Fruit fly (Drosophila melanogaster): ENCODE measurements around the gene CG42371.

The CG42371 gene

dm6 chr2L:2201107-2201561 lies 15.9 kb downstream of the CG42371 start (continued):
- TF ChIP-seq CG4707 (GFP tag; optimal IDR thresholded peaks at IDR 0.05) (peak; percentile 78), gem (tag; optimal IDR thresholded peaks at IDR 0.05) (peak; percentile 91), CG9932 (GFP tag; IDR thresholded peaks at IDR 0.05) (no peak), dmrt99B (tag; optimal IDR thresholded peaks at IDR 0.05) (peak; percentile 82), CG11696 (GFP tag; IDR thresholded peaks at IDR 0.05) (0 out of 2 replicates have a peak, but pooled peaks have one; percentile 21), odd (GFP tag; optimal IDR thresholded peaks at IDR 0.05) (peak; percentile 75), Ssrp (tag; optimal IDR thresholded peaks at IDR 0.05) (peak; percentile 88), da (GFP tag; optimal IDR thresholded peaks at IDR 0.05) (no peak), CG30403 (GFP tag; optimal IDR thresholded peaks at IDR 0.05) (peak; percentile 87), CG16813 (GFP tag; IDR thresholded peaks at IDR 0.05; ENCODE audit: partially characterized antibody) (no peak), lov (optimal IDR thresholded peaks at IDR 0.05) (no peak), lov (GFP tag; IDR thresholded peaks at IDR 0.05) (peak; percentile 72; the same call in 1 of the 3 replicates), bsh (GFP tag; optimal IDR thresholded peaks at IDR 0.05) (peak; percentile 88 to 95), CG7928 (GFP tag; optimal IDR thresholded peaks at IDR 0.05) (no peak), CG7372 (GFP tag; IDR thresholded peaks at IDR 0.05) (peak; percentile 28; the same call in 1 of the 2 replicates), hkb (optimal IDR thresholded peaks at IDR 0.05) (no peak), hkb (GFP tag; IDR thresholded peaks at IDR 0.05) (peak; percentile 71), luna (GFP tag; optimal IDR thresholded peaks at IDR 0.05) (no peak), CG2202 (tag; optimal IDR thresholded peaks at IDR 0.05) (peak; percentile 93), CG31224 (GFP tag; IDR thresholded peaks at IDR 0.05) (no peak), fd3F (GFP tag; optimal IDR thresholded peaks at IDR 0.05) (peak; percentile 23), CG33213 (GFP tag; optimal IDR thresholded peaks at IDR 0.05) (peak; percentile 72), esg (GFP tag; conservative IDR thresholded peaks at IDR 0.05) (peak; percentile 49), gro (GFP tag; optimal IDR thresholded peaks at IDR 0.05) (no peak), fd96Cb (tag; optimal IDR thresholded peaks at IDR 0.05) (peak; percentile 88), her (GFP tag; optimal IDR thresholded peaks at IDR 0.05) (no peak), aop (GFP tag; IDR thresholded peaks at IDR 0.05) (peak; percentile 73; the same call in 1 of the 2 replicates), CG4282 (GFP tag; optimal IDR thresholded peaks at IDR 0.05) (no peak), CG5245 (GFP tag; optimal IDR thresholded peaks at IDR 0.05) (peak; percentile 77), ssp (GFP tag; IDR thresholded peaks at IDR 0.05) (0 out of 2 replicates have a peak, but pooled peaks have one; percentile 35), CG6683 (GFP tag; optimal IDR thresholded peaks at IDR 0.05) (peak; percentile 42), ase (GFP tag; IDR thresholded peaks at IDR 0.05) (peak; percentile 66; the same call in 2 of the 3 replicates), CG12942 (GFP tag; optimal IDR thresholded peaks at IDR 0.05) (peak; percentile 77), crp (GFP tag; optimal IDR thresholded peaks at IDR 0.05) (peak in 1 of 2 experiments; percentile 40), CG12219 (GFP tag; optimal IDR thresholded peaks at IDR 0.05) (peak; percentile 77), CG30431 (GFP tag; optimal IDR thresholded peaks at IDR 0.05) (peak; percentile 75), Side (GFP tag; optimal IDR thresholded peaks at IDR 0.05) (peak; percentile 66), CG12391 (tag; optimal IDR thresholded peaks at IDR 0.05) (peak; percentile 87), mirr (GFP tag; optimal IDR thresholded peaks at IDR 0.05) (no peak), B-H2 (GFP tag; optimal IDR thresholded peaks at IDR 0.05) (no peak), kay (GFP tag; optimal IDR thresholded peaks at IDR 0.05) (peak; percentile 34), lola (GFP tag; optimal IDR thresholded peaks at IDR 0.05) (peak in 1 of 3 experiments; percentile 97), chn (GFP tag; optimal IDR thresholded peaks at IDR 0.05) (peak; percentile 82), YL-1 (GFP tag; optimal IDR thresholded peaks at IDR 0.05) (peak; percentile 15), slbo (GFP tag; IDR thresholded peaks at IDR 0.05) (0 out of 2 replicates have a peak, but pooled peaks have one; percentile 25), CG10543 (GFP tag; optimal IDR thresholded peaks at IDR 0.05) (peak; percentile 26), lbe (GFP tag; optimal IDR thresholded peaks at IDR 0.05) (peak; percentile 27), schlank (tag; optimal IDR thresholded peaks at IDR 0.05) (no peak), CG14667 (GFP tag; IDR thresholded peaks at IDR 0.05) (peak; percentile 45; the same call in 1 of the 2 replicates), shn (GFP tag; optimal IDR thresholded peaks at IDR 0.05) (peak; percentile 73)

Data from whole organism, embryonic.